Worm (Caenorhabditis elegans): Measurements from ENCODE around the gene nhr-192.

nhr-192 gene

DNA sequence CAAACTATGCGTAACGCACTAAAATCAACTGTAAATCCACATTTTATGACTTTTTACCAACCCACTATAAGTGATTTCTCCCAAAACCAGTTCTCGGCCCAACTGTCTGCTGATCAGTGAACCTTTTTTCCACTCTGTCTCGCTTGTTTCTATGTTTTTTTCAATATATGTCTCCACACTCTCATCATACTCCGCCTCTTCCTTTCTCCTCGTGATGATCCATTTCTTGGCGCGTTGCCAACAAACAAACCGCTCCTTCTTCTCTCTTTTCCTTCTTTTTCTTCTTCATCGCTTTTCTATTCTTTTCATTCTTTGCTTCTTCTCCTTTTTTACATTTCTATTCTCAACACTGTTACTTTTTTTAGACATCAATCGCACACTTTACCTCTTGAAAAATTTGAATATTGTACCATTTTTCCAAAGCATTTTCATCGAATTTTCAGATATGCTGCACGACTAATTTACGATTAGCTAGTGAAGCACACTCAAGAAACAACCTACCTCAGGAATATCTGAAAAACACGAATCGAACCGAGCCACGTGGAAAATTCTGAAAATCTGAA, 27.1 kb downstream of the nhr-192 start, which contains the start of gene T06E8.8:
T06E8.8 (plus strand) TSS at position 513 of the 563 bp plus-strand sequence.
- TF ChIP-seq ces-1 (GFP tag; optimal IDR thresholded peaks at IDR 0.05): no peak
- no peak for TF ChIP-seq snpc-4 (tag; optimal IDR thresholded peaks at IDR 0.05)
- TF ChIP-seq sptf-1 (tag; optimal IDR thresholded peaks at IDR 0.05): peak; percentile 3

DNA sequence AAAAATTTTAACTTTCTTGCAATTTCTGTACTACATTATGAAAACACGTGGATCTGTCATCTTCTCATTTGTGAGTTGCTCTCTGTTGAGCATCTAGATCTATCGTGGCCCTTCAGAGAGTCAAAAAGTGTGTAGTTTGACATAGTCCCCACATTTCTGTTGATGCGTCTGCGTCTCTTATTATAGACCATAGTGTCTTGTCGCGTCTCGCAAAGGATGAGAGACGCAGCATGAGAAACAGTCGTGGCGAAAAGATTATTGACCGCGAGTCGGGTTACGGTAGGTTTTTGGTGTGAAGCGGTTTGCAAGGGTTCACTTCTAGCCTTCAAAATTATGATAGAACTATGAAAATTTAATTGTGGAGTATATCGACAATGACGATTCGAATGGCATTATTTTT, 28.2 kb downstream of the nhr-192 start:
- TF ChIP-seq elt-1 (tag; optimal IDR thresholded peaks at IDR 0.05; ENCODE audit: borderline replicate concordance, insufficient read depth) (no peak), lin-32 (GFP tag; optimal IDR thresholded peaks at IDR 0.05) (no peak), ztf-11 (tag; optimal IDR thresholded peaks at IDR 0.05) (no peak), bed-3 (GFP tag; optimal IDR thresholded peaks at IDR 0.05) (no peak), nhr-12 (tag; optimal IDR thresholded peaks at IDR 0.05) (no peak), snpc-4 (tag; optimal IDR thresholded peaks at IDR 0.05) (no peak), cnd-1 (tag; optimal IDR thresholded peaks at IDR 0.05) (no peak), nhr-28 (tag; optimal IDR thresholded peaks at IDR 0.05) (no peak), sptf-1 (tag; optimal IDR thresholded peaks at IDR 0.05) (no peak), ceh-83 (GFP tag; optimal IDR thresholded peaks at IDR 0.05) (no peak), unc-39 (tag; optimal IDR thresholded peaks at IDR 0.05) (no peak), unc-62 (GFP tag; optimal IDR thresholded peaks at IDR 0.05) (peak; percentile 71), ces-1 (GFP tag; optimal IDR thresholded peaks at IDR 0.05) (peak; percentile 77), tbx-8 (GFP tag; optimal IDR thresholded peaks at IDR 0.05) (no peak), nhr-2 (tag; optimal IDR thresholded peaks at IDR 0.05) (peak; percentile 0), lin-13 (tag; optimal IDR thresholded peaks at IDR 0.05) (peak; percentile 45), M03D4.4 (tag; optimal IDR thresholded peaks at IDR 0.05) (no peak), mep-1 (tag; optimal IDR thresholded peaks at IDR 0.05) (peak; percentile 51), nhr-237 (tag; optimal IDR thresholded peaks at IDR 0.05) (peak; percentile 52), unc-120 (tag; optimal IDR thresholded peaks at IDR 0.05; ENCODE audit: poor library complexity, severe bottlenecking) (no peak), ham-2 (GFP tag; optimal IDR thresholded peaks at IDR 0.05) (no peak), blmp-1 (tag; optimal IDR thresholded peaks at IDR 0.05) (no peak), nhr-76 (tag; optimal IDR thresholded peaks at IDR 0.05) (no peak), sem-2 (GFP tag; optimal IDR thresholded peaks at IDR 0.05) (no peak), ceh-39 (tag; optimal IDR thresholded peaks at IDR 0.05) (peak; percentile 3), drap-1 (GFP tag; optimal IDR thresholded peaks at IDR 0.05) (no peak), elt-3 (tag; optimal IDR thresholded peaks at IDR 0.05) (no peak), hlh-1 (tag; optimal IDR thresholded peaks at IDR 0.05) (peak; percentile 28), lsy-2 (tag; optimal IDR thresholded peaks at IDR 0.05) (peak; percentile 95), flh-1 (GFP tag; optimal IDR thresholded peaks at IDR 0.05) (no peak), mls-2 (tag; optimal IDR thresholded peaks at IDR 0.05) (no peak), mab-5 (tag; optimal IDR thresholded peaks at IDR 0.05) (no peak), pha-4 (tag; optimal IDR thresholded peaks at IDR 0.05) (peak; percentile 77), zip-8 (tag; optimal IDR thresholded peaks at IDR 0.05) (no peak), ceh-43 (GFP tag; optimal IDR thresholded peaks at IDR 0.05) (no peak)

DNA sequence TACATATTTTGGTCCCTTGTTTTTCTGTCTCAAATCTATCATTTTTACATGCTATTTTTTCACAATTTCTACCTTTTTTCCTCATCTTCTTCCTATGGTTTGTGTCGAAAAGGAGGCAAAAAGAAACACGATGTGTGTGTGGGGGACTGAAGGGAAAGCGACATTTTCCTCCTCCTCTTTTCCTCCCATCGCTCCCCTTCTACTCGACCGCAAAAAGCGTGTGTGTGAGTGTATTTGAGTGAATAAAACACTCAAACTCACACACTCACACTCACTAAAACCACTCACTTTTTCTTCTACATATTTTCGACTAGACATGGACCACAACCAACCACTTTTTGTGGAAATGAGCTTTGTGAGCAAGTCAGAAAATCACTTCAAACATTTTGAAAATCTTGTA, 29.0 kb downstream of the nhr-192 start:
- TF ChIP-seq ztf-11 (tag; optimal IDR thresholded peaks at IDR 0.05) (no peak), flh-1 (GFP tag; optimal IDR thresholded peaks at IDR 0.05) (no peak), mab-5 (tag; optimal IDR thresholded peaks at IDR 0.05) (no peak), elt-3 (tag; optimal IDR thresholded peaks at IDR 0.05) (no peak), cnd-1 (tag; optimal IDR thresholded peaks at IDR 0.05) (no peak), mls-2 (tag; optimal IDR thresholded peaks at IDR 0.05) (no peak), sptf-1 (tag; optimal IDR thresholded peaks at IDR 0.05) (peak; percentile 63), zip-8 (tag; optimal IDR thresholded peaks at IDR 0.05) (no peak), M03D4.4 (tag; optimal IDR thresholded peaks at IDR 0.05) (no peak)

DNA sequence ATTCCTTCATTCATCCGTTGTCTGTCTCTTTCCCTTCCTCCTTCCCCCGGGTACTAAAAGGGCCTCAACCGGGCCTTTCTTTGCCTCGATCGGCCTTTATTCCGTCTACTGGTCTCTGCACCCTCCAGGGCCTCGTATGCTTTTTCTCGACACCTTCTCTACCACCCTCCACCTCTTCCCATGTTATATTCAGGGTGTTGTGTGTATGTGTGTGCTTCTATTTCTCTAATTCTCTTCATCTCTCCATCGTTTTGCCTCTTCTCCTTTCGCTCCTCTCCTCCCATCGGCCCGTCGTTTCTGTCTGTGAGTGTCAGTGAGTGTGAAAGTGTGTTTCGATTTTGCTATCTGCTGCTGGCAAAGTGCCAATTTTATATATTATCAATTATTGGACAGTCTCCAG, 30.6 kb downstream of the nhr-192 start:
- peak; percentile 60 for TF ChIP-seq hlh-1 (tag; optimal IDR thresholded peaks at IDR 0.05)
- TF ChIP-seq M03D4.4 (tag; optimal IDR thresholded peaks at IDR 0.05): peak; percentile 10
- peak; percentile 63 for TF ChIP-seq mls-2 (tag; optimal IDR thresholded peaks at IDR 0.05)
- TF ChIP-seq sptf-1 (tag; optimal IDR thresholded peaks at IDR 0.05): peak; percentile 68
- peak; percentile 18 for TF ChIP-seq drap-1 (GFP tag; optimal IDR thresholded peaks at IDR 0.05)
- peak; percentile 67 for TF ChIP-seq nhr-2 (tag; optimal IDR thresholded peaks at IDR 0.05)
- TF ChIP-seq elt-1 (tag; optimal IDR thresholded peaks at IDR 0.05; ENCODE audit: borderline replicate concordance, insufficient read depth): no peak
- TF ChIP-seq mep-1 (tag; optimal IDR thresholded peaks at IDR 0.05): peak; percentile 50
- no peak for TF ChIP-seq elt-3 (tag; optimal IDR thresholded peaks at IDR 0.05)
- peak; percentile 69 for TF ChIP-seq lin-13 (tag; optimal IDR thresholded peaks at IDR 0.05)
- no peak for TF ChIP-seq sem-2 (GFP tag; optimal IDR thresholded peaks at IDR 0.05)
- TF ChIP-seq unc-120 (tag; optimal IDR thresholded peaks at IDR 0.05; ENCODE audit: poor library complexity, severe bottlenecking): peak; percentile 78
- TF ChIP-seq unc-62 (GFP tag; optimal IDR thresholded peaks at IDR 0.05): peak; percentile 49
- peak; percentile 15 for TF ChIP-seq nhr-237 (tag; optimal IDR thresholded peaks at IDR 0.05)
- TF ChIP-seq ceh-39 (tag; optimal IDR thresholded peaks at IDR 0.05): peak; percentile 29
- TF ChIP-seq ham-2 (GFP tag; optimal IDR thresholded peaks at IDR 0.05): peak; percentile 41
- no peak for TF ChIP-seq ceh-43 (GFP tag; optimal IDR thresholded peaks at IDR 0.05)
- TF ChIP-seq pha-4 (tag; optimal IDR thresholded peaks at IDR 0.05): peak; percentile 22
- TF ChIP-seq ceh-83 (GFP tag; optimal IDR thresholded peaks at IDR 0.05): no peak
- TF ChIP-seq cnd-1 (tag; optimal IDR thresholded peaks at IDR 0.05): peak; percentile 11
- TF ChIP-seq bed-3 (GFP tag; optimal IDR thresholded peaks at IDR 0.05): peak; percentile 20
- TF ChIP-seq snpc-4 (tag; optimal IDR thresholded peaks at IDR 0.05): no peak
- TF ChIP-seq nhr-28 (tag; optimal IDR thresholded peaks at IDR 0.05): no peak
- TF ChIP-seq lsy-2 (tag; optimal IDR thresholded peaks at IDR 0.05): peak; percentile 74
- TF ChIP-seq ces-1 (GFP tag; optimal IDR thresholded peaks at IDR 0.05): peak; percentile 58
